Fruit fly (Drosophila melanogaster): Measurements from ENCODE around the gene CG17636.

Gene CG17636

dm6 chrX:126614-127013 lies at the start of gene CG17636:
CG17636 (minus strand) TSS chrX:126714.
- TF ChIP-seq usp (GFP tag; optimal IDR thresholded peaks at IDR 0.05) (no peak), CG8478 (optimal IDR thresholded peaks at IDR 0.05) (no peak), pan (optimal IDR thresholded peaks at IDR 0.05) (no peak), EcR (GFP tag; optimal IDR thresholded peaks at IDR 0.05) (no peak), psq (optimal IDR thresholded peaks at IDR 0.05) (no peak), Dll (optimal IDR thresholded peaks at IDR 0.05) (no peak)

dm6 chrX:175542-176197 lies 49.2 kb upstream of the CG17636 start:
- TF ChIP-seq Dll (optimal IDR thresholded peaks at IDR 0.05) (no peak), CG8478 (optimal IDR thresholded peaks at IDR 0.05) (no peak), pan (optimal IDR thresholded peaks at IDR 0.05) (no peak), usp (GFP tag; optimal IDR thresholded peaks at IDR 0.05) (no peak), EcR (GFP tag; optimal IDR thresholded peaks at IDR 0.05) (no peak), psq (optimal IDR thresholded peaks at IDR 0.05) (no peak)

dm6 chrX:173544-173943 lies 47.0 kb upstream of the CG17636 start:
- TF ChIP-seq CG8478 (optimal IDR thresholded peaks at IDR 0.05) (no peak), pan (optimal IDR thresholded peaks at IDR 0.05) (no peak), Dll (optimal IDR thresholded peaks at IDR 0.05) (no peak), EcR (GFP tag; optimal IDR thresholded peaks at IDR 0.05) (no peak), psq (optimal IDR thresholded peaks at IDR 0.05) (no peak), usp (GFP tag; optimal IDR thresholded peaks at IDR 0.05) (no peak)

dm6 chrX:169571-169970 lies 43.1 kb upstream of the CG17636 start:
- TF ChIP-seq Dll (optimal IDR thresholded peaks at IDR 0.05) (no peak), CG8478 (optimal IDR thresholded peaks at IDR 0.05) (no peak), pan (optimal IDR thresholded peaks at IDR 0.05) (no peak), psq (optimal IDR thresholded peaks at IDR 0.05) (no peak), EcR (GFP tag; optimal IDR thresholded peaks at IDR 0.05) (no peak), usp (GFP tag; optimal IDR thresholded peaks at IDR 0.05) (no peak)

- TF ChIP-seq CG8478 (optimal IDR thresholded peaks at IDR 0.05) = no peak
- no peak for TF ChIP-seq psq (optimal IDR thresholded peaks at IDR 0.05)
- TF ChIP-seq Dll (optimal IDR thresholded peaks at IDR 0.05) = no peak
- TF ChIP-seq EcR (GFP tag; optimal IDR thresholded peaks at IDR 0.05) = no peak
- no peak for TF ChIP-seq usp (GFP tag; optimal IDR thresholded peaks at IDR 0.05)
- no peak for TF ChIP-seq pan (optimal IDR thresholded peaks at IDR 0.05)
Observed at dm6 chrX:148326-148725, 21.8 kb upstream of the CG17636 start, which contains the start of gene CG17707. CG17707 (minus strand) TSS chrX:148426.

dm6 chrX:145081-145480 lies 18.6 kb upstream of the CG17636 start:
- no peak for TF ChIP-seq EcR (GFP tag; optimal IDR thresholded peaks at IDR 0.05)
- no peak for TF ChIP-seq CG8478 (optimal IDR thresholded peaks at IDR 0.05)
- no peak for TF ChIP-seq usp (GFP tag; optimal IDR thresholded peaks at IDR 0.05)
- no peak for TF ChIP-seq pan (optimal IDR thresholded peaks at IDR 0.05)
- TF ChIP-seq Dll (optimal IDR thresholded peaks at IDR 0.05) = no peak
- TF ChIP-seq psq (optimal IDR thresholded peaks at IDR 0.05) = no peak

- TF ChIP-seq Dll (optimal IDR thresholded peaks at IDR 0.05) = no peak
Observed at dm6 chrX:141961-142360, 15.4 kb upstream of the CG17636 start.

- TF ChIP-seq pan (optimal IDR thresholded peaks at IDR 0.05) (no peak), CG8478 (optimal IDR thresholded peaks at IDR 0.05) (no peak), EcR (GFP tag; optimal IDR thresholded peaks at IDR 0.05) (no peak), usp (GFP tag; optimal IDR thresholded peaks at IDR 0.05) (no peak), Dll (optimal IDR thresholded peaks at IDR 0.05) (no peak), psq (optimal IDR thresholded peaks at IDR 0.05) (no peak)
Observed at dm6 chrX:140018-140417, 13.5 kb upstream of the CG17636 start, which contains the start of gene tyn. tyn (plus strand) TSS chrX:140318.

dm6 chrX:130555-130954 lies 4.0 kb upstream of the CG17636 start:
- no peak for TF ChIP-seq usp (GFP tag; optimal IDR thresholded peaks at IDR 0.05)
- no peak for TF ChIP-seq Dll (optimal IDR thresholded peaks at IDR 0.05)
- TF ChIP-seq EcR (GFP tag; optimal IDR thresholded peaks at IDR 0.05) = no peak
- TF ChIP-seq pan (optimal IDR thresholded peaks at IDR 0.05) = no peak
- TF ChIP-seq CG8478 (optimal IDR thresholded peaks at IDR 0.05) = no peak
- TF ChIP-seq psq (optimal IDR thresholded peaks at IDR 0.05) = no peak

dm6 chrX:127350-127768 lies 845 bp upstream of the CG17636 start, which contains the start of gene RhoGAP1A:
RhoGAP1A (plus strand) TSS chrX:127449.
- TF ChIP-seq psq (optimal IDR thresholded peaks at IDR 0.05) = no peak
- TF ChIP-seq pan (optimal IDR thresholded peaks at IDR 0.05) = no peak
- no peak for TF ChIP-seq EcR (GFP tag; optimal IDR thresholded peaks at IDR 0.05)
- no peak for TF ChIP-seq CG8478 (optimal IDR thresholded peaks at IDR 0.05)
- TF ChIP-seq usp (GFP tag; optimal IDR thresholded peaks at IDR 0.05) = no peak
- TF ChIP-seq Dll (optimal IDR thresholded peaks at IDR 0.05) = no peak

dm6 chrX:123799-124198 lies 2.7 kb downstream of the CG17636 start:
- TF ChIP-seq usp (GFP tag; optimal IDR thresholded peaks at IDR 0.05) = no peak
- TF ChIP-seq pan (optimal IDR thresholded peaks at IDR 0.05) = no peak
- no peak for TF ChIP-seq psq (optimal IDR thresholded peaks at IDR 0.05)
- TF ChIP-seq Dll (optimal IDR thresholded peaks at IDR 0.05) = no peak
- TF ChIP-seq CG8478 (optimal IDR thresholded peaks at IDR 0.05) = no peak
- TF ChIP-seq EcR (GFP tag; optimal IDR thresholded peaks at IDR 0.05) = no peak

- no peak for TF ChIP-seq CG8478 (optimal IDR thresholded peaks at IDR 0.05)
- TF ChIP-seq Dll (optimal IDR thresholded peaks at IDR 0.05) = no peak
- TF ChIP-seq EcR (GFP tag; optimal IDR thresholded peaks at IDR 0.05) = no peak
- no peak for TF ChIP-seq pan (optimal IDR thresholded peaks at IDR 0.05)
- no peak for TF ChIP-seq psq (optimal IDR thresholded peaks at IDR 0.05)
- TF ChIP-seq usp (GFP tag; optimal IDR thresholded peaks at IDR 0.05) = no peak
Observed at dm6 chrX:115006-115405, 11.5 kb downstream of the CG17636 start.
